Worm (Caenorhabditis elegans) whole organism, L1 larva: Measurements from ENCODE around the gene cyp-25A3.
A peak's percentile ranks its signal among the peaks of the same experiment; 100 is the strongest.

Experiments used
- C16A3.4 ChIP-seq: fragments of 150-350 bp; optimal IDR thresholded peaks from 2 replicates; lab custom pipeline; 2014; ENCODE audit warnings: missing biosample characterization, missing genetic modification characterization
- Y116A8C.19 ChIP-seq: sonication (generic microtip); optimal IDR thresholded peaks from 2 replicates; lab custom pipeline; 2016; ENCODE audit warnings: missing compliant biosample characterization, missing genetic modification characterization, borderline replicate concordance
- aha-1 ChIP-seq: fragments of 150-350 bp; optimal IDR thresholded peaks from 2 replicates; lab custom pipeline; 2014; ENCODE audit warnings: missing biosample characterization, missing genetic modification characterization
- aly-2 ChIP-seq: fragments of 150-350 bp; optimal IDR thresholded peaks from 2 replicates; lab custom pipeline; 2014; ENCODE audit warnings: missing biosample characterization, missing genetic modification characterization
- ama-1 ChIP-seq: fragments of 150-350 bp; optimal IDR thresholded peaks from 2 replicates; lab custom pipeline; 2014
- blmp-1 ChIP-seq: fragments of 150-350 bp; optimal IDR thresholded peaks from 2 replicates; lab custom pipeline; 2014; ENCODE audit warnings: missing biosample characterization, missing genetic modification characterization
- ceh-8 ChIP-seq: fragments of 200-800 bp; sonication (Bioruptor generic); optimal IDR thresholded peaks from 2 replicates; lab custom pipeline; 2018; ENCODE audit warnings: mild to moderate bottlenecking, missing genetic modification characterization, moderate library complexity, missing compliant biosample characterization
- ceh-90 ChIP-seq: sonication (generic microtip); optimal IDR thresholded peaks from 2 replicates; lab custom pipeline; 2016; ENCODE audit warnings: missing genetic modification characterization, missing compliant biosample characterization
- dsc-1 ChIP-seq: sonication (generic microtip); optimal IDR thresholded peaks from 2 replicates; lab custom pipeline; 2016; ENCODE audit warnings: mild to moderate bottlenecking, missing genetic modification characterization, missing compliant biosample characterization
- efl-1 ChIP-seq, 4 experiments: fragments of 150-350 bp; optimal IDR thresholded peaks in 3 of 4; peaks in 1 of 4; 1 replicate in 1 of 4; 2 replicates in 3 of 4; lab custom pipeline; 2014; ENCODE audit warnings: missing biosample characterization in 2 of 4, missing genetic modification characterization in 2 of 4, missing genetic modification reagents in 2 of 4
- efl-3 ChIP-seq: fragments of 200-800 bp; sonication (Bioruptor generic); optimal IDR thresholded peaks from 2 replicates; lab custom pipeline; 2018; ENCODE audit warnings: mild to moderate bottlenecking, missing genetic modification characterization, missing compliant biosample characterization
- egl-13 ChIP-seq: sonication (generic microtip); optimal IDR thresholded peaks from 2 replicates; lab custom pipeline; 2016; ENCODE audit warnings: missing genotype, missing genetic modification reagents, missing genetic modification characterization, missing compliant biosample characterization
- elt-2 ChIP-seq: sonication (generic microtip); optimal IDR thresholded peaks from 2 replicates; lab custom pipeline; 2016; ENCODE audit warnings: missing genetic modification characterization, mild to moderate bottlenecking, inconsistent platforms, missing compliant biosample characterization, missing genetic modification reagents
- fkh-4 ChIP-seq: sonication (generic microtip); optimal IDR thresholded peaks from 2 replicates; lab custom pipeline; 2016; ENCODE audit warnings: missing compliant biosample characterization, missing genetic modification characterization, borderline replicate concordance
- fkh-8 ChIP-seq: sonication (generic microtip); optimal IDR thresholded peaks from 2 replicates; lab custom pipeline; 2016; ENCODE audit warnings: mild to moderate bottlenecking, missing genetic modification characterization, missing compliant biosample characterization
- fos-1 ChIP-seq: fragments of 150-350 bp; optimal IDR thresholded peaks from 2 replicates; lab custom pipeline; 2014; ENCODE audit warnings: missing biosample characterization, missing genetic modification characterization
- grh-1 ChIP-seq: fragments of 200-800 bp; sonication (Bioruptor generic); IDR thresholded peaks from 2 replicates; pipeline ENCODE4 v1.3.6; 2022; ENCODE audit warnings: missing genetic modification reagents, missing genetic modification characterization, missing compliant biosample characterization
- hlh-4 ChIP-seq: sonication (generic microtip); optimal IDR thresholded peaks from 2 replicates; lab custom pipeline; 2016; ENCODE audit warnings: mild to moderate bottlenecking, missing genetic modification characterization, missing compliant biosample characterization
- hpl-2 ChIP-seq: fragments of 150-350 bp; optimal IDR thresholded peaks from 2 replicates; lab custom pipeline; 2014; ENCODE audit warnings: missing biosample characterization, missing genetic modification reagents, missing genetic modification characterization
- lin-13 ChIP-seq: fragments of 150-350 bp; optimal IDR thresholded peaks from 2 replicates; lab custom pipeline; 2014; ENCODE audit warnings: missing biosample characterization, missing genetic modification reagents, missing genetic modification characterization
- lin-14 ChIP-seq: fragments of 200-800 bp; sonication (Bioruptor generic); optimal IDR thresholded peaks from 2 replicates; lab custom pipeline; 2018; ENCODE audit warnings: mild to moderate bottlenecking, missing genetic modification characterization, moderate library complexity, missing compliant biosample characterization
- lin-35 ChIP-seq, 2 experiments: fragments of 150-350 bp; optimal IDR thresholded peaks; 2 replicates each; lab custom pipeline; 2014; ENCODE audit warnings: missing biosample characterization in 2 of 2, missing genetic modification characterization in 2 of 2, missing genetic modification reagents in 2 of 2
- lsy-2 ChIP-seq, 2 experiments: fragments of 150-350 bp; optimal IDR thresholded peaks; 2 replicates each; lab custom pipeline; 2014; ENCODE audit warnings: missing biosample characterization in 2 of 2, missing genetic modification characterization in 2 of 2
- mab-9 ChIP-seq: fragments of 200-800 bp; sonication (Bioruptor generic); IDR thresholded peaks from 2 replicates; pipeline ENCODE4 v1.3.6; 2022; ENCODE audit warnings: missing genetic modification reagents, missing genetic modification characterization, missing compliant biosample characterization
- mef-2 ChIP-seq: fragments of 150-350 bp; optimal IDR thresholded peaks from 2 replicates; lab custom pipeline; 2014; ENCODE audit warnings: missing biosample characterization, missing genetic modification characterization
- mep-1 ChIP-seq: fragments of 150-350 bp; optimal IDR thresholded peaks from 2 replicates; lab custom pipeline; 2014; ENCODE audit warnings: missing biosample characterization, missing genetic modification characterization
- nhr-11 ChIP-seq: fragments of 150-350 bp; optimal IDR thresholded peaks from 2 replicates; lab custom pipeline; 2014; ENCODE audit warnings: missing biosample characterization, missing genetic modification characterization
- nhr-19 ChIP-seq: fragments of 200-800 bp; sonication (Bioruptor generic); conservative IDR thresholded peaks from 2 replicates; pipeline ENCODE4 v1.3.6; 2022; ENCODE audit warnings: missing genetic modification characterization, missing compliant biosample characterization
- nhr-20 ChIP-seq: sonication (generic microtip); optimal IDR thresholded peaks from 2 replicates; lab custom pipeline; 2016; ENCODE audit warnings: mild to moderate bottlenecking, missing genetic modification characterization, missing compliant biosample characterization
- nhr-47 ChIP-seq: sonication (generic microtip); optimal IDR thresholded peaks from 2 replicates; lab custom pipeline; 2016; ENCODE audit warnings: mild to moderate bottlenecking, missing genetic modification characterization, moderate library complexity, missing compliant biosample characterization
- nhr-71 ChIP-seq: sonication (generic microtip); optimal IDR thresholded peaks from 2 replicates; lab custom pipeline; 2016; ENCODE audit warnings: mild to moderate bottlenecking, missing genetic modification characterization, moderate library complexity, missing compliant biosample characterization
- nhr-77 ChIP-seq: fragments of 150-350 bp; optimal IDR thresholded peaks from 2 replicates; lab custom pipeline; 2014; ENCODE audit warnings: missing biosample characterization, missing genetic modification characterization
- nhr-85 ChIP-seq: sonication (generic microtip); peaks from one replicate; lab custom pipeline; 2016; ENCODE audit warnings: missing genetic modification characterization, inconsistent platforms, missing compliant biosample characterization
- nhr-90 ChIP-seq: sonication (generic microtip); optimal IDR thresholded peaks from 2 replicates; lab custom pipeline; 2016; ENCODE audit warnings: mild to moderate bottlenecking, missing genetic modification characterization, missing compliant biosample characterization; ENCODE audit not compliant: poor library complexity
- snu-23 ChIP-seq: sonication (generic microtip); optimal IDR thresholded peaks from 2 replicates; lab custom pipeline; 2016; ENCODE audit warnings: missing genetic modification characterization, missing compliant biosample characterization
- sox-4 ChIP-seq: sonication (generic microtip); optimal IDR thresholded peaks from 2 replicates; lab custom pipeline; 2016; ENCODE audit warnings: missing genetic modification characterization, missing compliant biosample characterization
- sup-37 ChIP-seq: fragments of 200-800 bp; sonication (Bioruptor generic); optimal IDR thresholded peaks from 2 replicates; lab custom pipeline; 2018; ENCODE audit warnings: mild to moderate bottlenecking, missing genetic modification characterization, missing compliant biosample characterization
- tlp-1 ChIP-seq: fragments of 150-350 bp; optimal IDR thresholded peaks from 2 replicates; lab custom pipeline; 2014; ENCODE audit warnings: missing biosample characterization, missing genetic modification characterization
- unc-130 ChIP-seq: fragments of 150-350 bp; optimal IDR thresholded peaks from 2 replicates; lab custom pipeline; 2017; ENCODE audit warnings: missing biosample characterization, missing genetic modification characterization, inconsistent platforms
- unc-62 ChIP-seq: fragments of 150-350 bp; optimal IDR thresholded peaks from 2 replicates; lab custom pipeline; 2014; ENCODE audit warnings: missing biosample characterization, missing genetic modification reagents, missing genetic modification characterization
- xbp-1 ChIP-seq: sonication (generic microtip); optimal IDR thresholded peaks from 2 replicates; lab custom pipeline; 2016; ENCODE audit warnings: missing genetic modification characterization, missing compliant biosample characterization
- ztf-11 ChIP-seq, 2 experiments: sonication (generic microtip); optimal IDR thresholded peaks; 2 replicates each; lab custom pipeline; 2016 to 2017; ENCODE audit warnings: missing genetic modification characterization in 2 of 2, missing biosample characterization in 1 of 2, missing compliant biosample characterization in 1 of 2
- ztf-4 ChIP-seq: fragments of 150-350 bp; optimal IDR thresholded peaks from 2 replicates; lab custom pipeline; 2014; ENCODE audit warnings: missing biosample characterization, missing genetic modification characterization

The cyp-25A3 gene

ce11 chrIII:3873424-3873823 lies 33.9 kb upstream of the cyp-25A3 start (continued):
- no peak for TF ChIP-seq lsy-2 (tag; optimal IDR thresholded peaks at IDR 0.05; lab: Kevin White, UChicago)
- no peak for TF ChIP-seq fkh-8 (tag; lab: Kevin White, UChicago)
- TF ChIP-seq unc-130 (tag; lab: Kevin White, UChicago) = no peak
- TF ChIP-seq mep-1 (tag; lab: Kevin White, UChicago) = no peak
- TF ChIP-seq ztf-4 = no peak
- no peak for TF ChIP-seq fos-1
- no peak for TF ChIP-seq aha-1
- peak; percentile 47 for TF ChIP-seq lin-14

ce11 chrIII:3872978-3873377 lies 33.4 kb upstream of the cyp-25A3 start:
- TF ChIP-seq grh-1 (GFP tag; lab: Robert Waterston, UW) (no peak), efl-1 (optimal IDR thresholded peaks at IDR 0.05; lab: Kevin White, UChicago) (no peak), efl-1 (GFP tag; optimal IDR thresholded peaks at IDR 0.05 in 1 of 2; lab: Kevin White, UChicago) (peak in 1 of 2 experiments; percentile 63)

- TF ChIP-seq unc-62 = no peak
- TF ChIP-seq elt-2 (tag; lab: Kevin White, UChicago) = peak; percentile 20
- TF ChIP-seq efl-1 (optimal IDR thresholded peaks at IDR 0.05; lab: Kevin White, UChicago) = no peak
- TF ChIP-seq efl-1 (GFP tag; optimal IDR thresholded peaks at IDR 0.05 in 1 of 2; lab: Kevin White, UChicago) = peak in 1 of 2 experiments; percentile 7
Observed at ce11 chrIII:3871763-3872486, 32.4 kb upstream of the cyp-25A3 start.

ce11 chrIII:3869292-3869781 lies 29.8 kb upstream of the cyp-25A3 start:
- TF ChIP-seq elt-2 (tag; lab: Kevin White, UChicago) (no peak), lin-35 (GFP tag; optimal IDR thresholded peaks at IDR 0.05; lab: Kevin White, UChicago) (peak in 1 of 2 experiments; percentile 15), mab-9 (no peak), Y116A8C.19 (tag; lab: Kevin White, UChicago) (no peak), xbp-1 (tag; lab: Kevin White, UChicago) (peak; percentile 19), mef-2 (no peak), aly-2 (tag; lab: Kevin White, UChicago) (peak; percentile 67), sox-4 (tag; lab: Kevin White, UChicago) (no peak), C16A3.4 (tag; lab: Kevin White, UChicago) (peak; percentile 7), nhr-90 (peak; percentile 17), aha-1 (no peak), fos-1 (peak; percentile 66), efl-3 (GFP tag; lab: Kevin White, UChicago) (no peak), fkh-4 (no peak), egl-13 (tag; lab: Kevin White, UChicago) (no peak), ztf-11 (tag; optimal IDR thresholded peaks at IDR 0.05; lab: Kevin White, UChicago) (no peak), nhr-77 (tag; lab: Kevin White, UChicago) (peak; percentile 35), hpl-2 (peak; percentile 44), efl-1 (optimal IDR thresholded peaks at IDR 0.05; lab: Kevin White, UChicago) (peak; percentile 1 to 5), efl-1 (GFP tag; optimal IDR thresholded peaks at IDR 0.05 in 1 of 2; lab: Kevin White, UChicago) (peak in 1 of 2 experiments; percentile 86), lin-13 (GFP tag; lab: Kevin White, UChicago) (no peak), lsy-2 (tag; optimal IDR thresholded peaks at IDR 0.05; lab: Kevin White, UChicago) (peak in 1 of 2 experiments; percentile 67), nhr-85 (peak; percentile 40), nhr-47 (tag; lab: Kevin White, UChicago) (peak; percentile 6), blmp-1 (tag; lab: Kevin White, UChicago) (no peak), unc-62 (no peak), ceh-8 (no peak), ama-1 (lab: Kevin White, UChicago) (peak; percentile 31), hlh-4 (tag; lab: Kevin White, UChicago) (no peak), sup-37 (GFP tag; lab: Kevin White, UChicago) (no peak), tlp-1 (tag; lab: Kevin White, UChicago) (no peak), snu-23 (peak; percentile 8), nhr-11 (tag; lab: Kevin White, UChicago) (peak; percentile 25), nhr-20 (tag; lab: Kevin White, UChicago) (peak; percentile 2), dsc-1 (peak; percentile 23), nhr-19 (GFP tag; lab: Robert Waterston, UW) (peak; percentile 20; the same call in 1 of the 2 replicates), nhr-71 (tag; lab: Kevin White, UChicago) (peak; percentile 22), ceh-90 (tag; lab: Kevin White, UChicago) (no peak)
